Fruit fly (Drosophila melanogaster) Kc167 (cell line): Measurements from ENCODE around the gene Grip91.

Source experiments
- Myc ChIP-seq: fragments of >200 bp; optimal IDR thresholded peaks from 2 replicates; lab custom pipeline; 2017; ENCODE audit warnings: missing external identifiers
- Sin3A ChIP-seq: fragments of >200 bp; optimal IDR thresholded peaks from 2 replicates; lab custom pipeline; 2018; ENCODE audit warnings: missing external identifiers
- h ChIP-seq: fragments of >200 bp; optimal IDR thresholded peaks from 3 replicates; lab custom pipeline; 2018; ENCODE audit warnings: missing external identifiers
- insv ChIP-seq: fragments of >200 bp; optimal IDR thresholded peaks from 3 replicates; lab custom pipeline; 2018; ENCODE audit warnings: missing external identifiers
- psq ChIP-seq: fragments of >200 bp; optimal IDR thresholded peaks from 2 replicates; lab custom pipeline; 2017; ENCODE audit warnings: missing external identifiers
- ttk ChIP-seq: sonication (Bioruptor generic); optimal IDR thresholded peaks from 2 replicates; lab custom pipeline; 2017; ENCODE audit warnings: missing external identifiers

DNA sequence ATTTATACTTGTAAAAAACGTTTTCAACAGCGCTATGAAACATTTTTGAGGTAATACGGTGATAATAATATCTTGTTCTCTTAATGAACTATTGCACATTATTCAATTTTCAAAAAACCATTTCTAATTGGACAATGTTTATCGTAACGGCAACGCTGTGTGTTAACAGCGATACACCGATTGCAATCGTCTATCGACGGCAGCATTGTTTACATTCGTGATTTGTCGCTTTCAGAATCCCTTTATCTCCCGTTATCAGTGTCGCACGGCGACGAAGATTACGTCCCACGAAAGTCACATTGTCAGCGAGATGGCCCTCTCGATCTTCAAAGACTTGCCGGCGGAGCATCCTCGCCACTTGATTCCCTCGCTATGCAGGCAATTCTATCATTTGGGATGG is 6.5 kb downstream of the Grip91 start, which contains the start of gene CG11134:
- TF ChIP-seq h (no peak), ttk (lab: Kevin White, UChicago) (no peak), Myc (lab: Kevin White, UChicago) (no peak), psq (no peak), Sin3A (no peak), insv (lab: Kevin White, UChicago) (no peak)
